Fruit fly (Drosophila melanogaster): Measurements from ENCODE around the gene mRpL1.
A peak's percentile ranks its signal among the peaks of the same experiment; 100 is the strongest.

mRpL1 gene

dm6 chr3R:8349449-8350115 is 48.3 kb downstream of the mRpL1 start, which contains the start of gene Atg13 (continued):
- TF ChIP-seq crp (GFP tag; optimal IDR thresholded peaks at IDR 0.05): peak in 1 of 2 experiments; percentile 26
- TF ChIP-seq Antp (GFP tag; optimal IDR thresholded peaks at IDR 0.05): no peak
- TF ChIP-seq ftz-f1 (GFP tag; optimal IDR thresholded peaks at IDR 0.05): no peak
- TF ChIP-seq pzg (GFP tag; optimal IDR thresholded peaks at IDR 0.05): peak; percentile 46
- no peak for TF ChIP-seq CG31224 (GFP tag; IDR thresholded peaks at IDR 0.05)
- peak; percentile 27; the same call in 1 of the 3 replicates for TF ChIP-seq dysf (GFP tag; IDR thresholded peaks at IDR 0.05)
- no peak for TF ChIP-seq D19A (tag; optimal IDR thresholded peaks at IDR 0.05)
- TF ChIP-seq CG10209 (GFP tag; optimal IDR thresholded peaks at IDR 0.05): peak; percentile 8
- peak; percentile 70 for TF ChIP-seq nmo (GFP tag; optimal IDR thresholded peaks at IDR 0.05)
- TF ChIP-seq caup (GFP tag; optimal IDR thresholded peaks at IDR 0.05; ENCODE audit: severe bottlenecking): no peak
- no peak for TF ChIP-seq CG10959 (GFP tag; IDR thresholded peaks at IDR 0.05)
- TF ChIP-seq knrl (GFP tag; IDR thresholded peaks at IDR 0.05; ENCODE audit: partially characterized antibody): peak; percentile 73
- TF ChIP-seq CG11247 (GFP tag; IDR thresholded peaks at IDR 0.05): no peak
- TF ChIP-seq CG11456 (GFP tag; IDR thresholded peaks at IDR 0.05): 0 out of 3 replicates have a peak, but pooled peaks have one; percentile 45
- no peak for TF ChIP-seq nerfin-1 (tag; optimal IDR thresholded peaks at IDR 0.05)
- no peak for TF ChIP-seq CG7839 (tag; optimal IDR thresholded peaks at IDR 0.05)
- no peak for TF ChIP-seq gt (GFP tag; IDR thresholded peaks at IDR 0.05)
- peak; percentile 39 for TF ChIP-seq tin (GFP tag; optimal IDR thresholded peaks at IDR 0.05)
- no peak for TF ChIP-seq abd-A (tag; optimal IDR thresholded peaks at IDR 0.05)
- peak; percentile 9 for TF ChIP-seq Myb (GFP tag; optimal IDR thresholded peaks at IDR 0.05)
- TF ChIP-seq BEAF-32 (GFP tag; optimal IDR thresholded peaks at IDR 0.05): peak; percentile 92
- peak; percentile 49 for TF ChIP-seq CG9817 (tag; optimal IDR thresholded peaks at IDR 0.05)
- TF ChIP-seq CG12659 (GFP tag; optimal IDR thresholded peaks at IDR 0.05): peak; percentile 58
- no peak for TF ChIP-seq GATAe (GFP tag; conservative IDR thresholded peaks at IDR 0.05)
- TF ChIP-seq CG9437 (GFP tag; optimal IDR thresholded peaks at IDR 0.05): peak; percentile 96
- TF ChIP-seq CG4360 (GFP tag; IDR thresholded peaks at IDR 0.05): no peak
- TF ChIP-seq TFAM (GFP tag; optimal IDR thresholded peaks at IDR 0.05): no peak
- TF ChIP-seq CG8089 (GFP tag; optimal IDR thresholded peaks at IDR 0.05): no peak
- TF ChIP-seq NfI (GFP tag; optimal IDR thresholded peaks at IDR 0.05): peak; percentile 7
- no peak for TF ChIP-seq lmd (GFP tag; IDR thresholded peaks at IDR 0.05)
- no peak for TF ChIP-seq repo (GFP tag; optimal IDR thresholded peaks at IDR 0.05)
- TF ChIP-seq otp (GFP tag; IDR thresholded peaks at IDR 0.05): no peak
- no peak for TF ChIP-seq Oli (tag; optimal IDR thresholded peaks at IDR 0.05)
- TF ChIP-seq CG10979 (tag; optimal IDR thresholded peaks at IDR 0.05): no peak
- no peak for TF ChIP-seq ara (GFP tag; IDR thresholded peaks at IDR 0.05)
- no peak for TF ChIP-seq CG4820 (GFP tag; optimal IDR thresholded peaks at IDR 0.05)
- no peak for TF ChIP-seq unpg (GFP tag; optimal IDR thresholded peaks at IDR 0.05)
- no peak for TF ChIP-seq Lim3 (GFP tag; IDR thresholded peaks at IDR 0.05)
- no peak for TF ChIP-seq CG4730 (GFP tag; IDR thresholded peaks at IDR 0.05)
- no peak for TF ChIP-seq CG2202 (tag; optimal IDR thresholded peaks at IDR 0.05)
- TF ChIP-seq NK7.1 (GFP tag; optimal IDR thresholded peaks at IDR 0.05): no peak
- no peak for TF ChIP-seq CG6683 (GFP tag; optimal IDR thresholded peaks at IDR 0.05)
- no peak for TF ChIP-seq Neu2 (GFP tag; optimal IDR thresholded peaks at IDR 0.05; ENCODE audit: borderline replicate concordance)
- TF ChIP-seq sens-2 (GFP tag; IDR thresholded peaks at IDR 0.05): no peak
- no peak for TF ChIP-seq jigr1 (GFP tag; IDR thresholded peaks at IDR 0.05)
- TF ChIP-seq CG15073 (GFP tag; optimal IDR thresholded peaks at IDR 0.05): no peak
- no peak for TF ChIP-seq CG11398 (GFP tag; optimal IDR thresholded peaks at IDR 0.05)
